Worm (Caenorhabditis elegans) whole organism, young adult: Measurements from ENCODE around the gene sra-30.

Source experiments
- F33H1.4 ChIP-seq: fragments of 200-800 bp; sonication (Bioruptor generic); IDR thresholded peaks from 2 replicates; pipeline ENCODE4 v1.3.6; 2022; ENCODE audit warnings: missing genetic modification reagents, missing genetic modification characterization, missing compliant biosample characterization
- athp-1 ChIP-seq: sonication (generic microtip); optimal IDR thresholded peaks from 2 replicates; lab custom pipeline; 2017; ENCODE audit warnings: mild to moderate bottlenecking, missing genetic modification characterization, missing compliant biosample characterization
- ceh-91 ChIP-seq: fragments of 200-800 bp; sonication (Bioruptor generic); IDR thresholded peaks from 2 replicates; pipeline ENCODE4 v1.3.6; 2022; ENCODE audit warnings: missing genetic modification reagents, missing genetic modification characterization, missing compliant biosample characterization
- die-1 ChIP-seq: sonication (generic microtip); optimal IDR thresholded peaks from 2 replicates; lab custom pipeline; 2016; ENCODE audit warnings: missing genotype, mild to moderate bottlenecking, missing genetic modification characterization, missing compliant biosample characterization
- ekl-4 ChIP-seq: fragments of 200-800 bp; sonication (Bioruptor generic); IDR thresholded peaks from 2 replicates; pipeline ENCODE4 v1.3.6; 2022; ENCODE audit warnings: missing genetic modification reagents, missing genetic modification characterization, missing compliant biosample characterization
- ets-4 ChIP-seq: fragments of 200-800 bp; sonication (Bioruptor generic); optimal IDR thresholded peaks from 2 replicates; lab custom pipeline; 2018; ENCODE audit warnings: mild to moderate bottlenecking, missing genetic modification characterization, missing compliant biosample characterization
- hsf-1 ChIP-seq: fragments of 200-800 bp; sonication (Bioruptor generic); IDR thresholded peaks from 2 replicates; pipeline ENCODE4 v1.3.6; 2022; ENCODE audit warnings: missing genetic modification reagents, missing genetic modification characterization, missing compliant biosample characterization
- mel-28 ChIP-seq: sonication (generic microtip); optimal IDR thresholded peaks from 2 replicates; lab custom pipeline; 2016; ENCODE audit warnings: borderline replicate concordance, mild to moderate bottlenecking, missing genetic modification characterization, missing compliant biosample characterization
- nhr-27 ChIP-seq: fragments of 200-800 bp; sonication (Bioruptor generic); optimal IDR thresholded peaks from 2 replicates; lab custom pipeline; 2018; ENCODE audit warnings: mild to moderate bottlenecking, missing genetic modification characterization, moderate library complexity, missing compliant biosample characterization
- pha-4 ChIP-seq: fragments of 150-350 bp; sonication (generic microtip); optimal IDR thresholded peaks from 2 replicates; lab custom pipeline; 2014; ENCODE audit warnings: missing biosample characterization, missing genetic modification reagents, missing genetic modification characterization
- sea-2 ChIP-seq: fragments of 200-800 bp; sonication (Bioruptor generic); IDR thresholded peaks from 2 replicates; pipeline ENCODE4 v1.3.6; 2022; ENCODE audit warnings: missing genetic modification characterization, missing compliant biosample characterization
- unc-62 ChIP-seq: fragments of 150-350 bp; optimal IDR thresholded peaks from 2 replicates; lab custom pipeline; 2014; ENCODE audit warnings: missing biosample characterization, missing genetic modification reagents, missing genetic modification characterization
- ztf-28 ChIP-seq: fragments of 200-800 bp; sonication (Bioruptor generic); IDR thresholded peaks from 2 replicates; pipeline ENCODE4 v1.3.6; 2022; ENCODE audit warnings: missing genetic modification reagents, missing genetic modification characterization, missing compliant biosample characterization

- TF ChIP-seq ztf-28 (GFP tag; lab: Robert Waterston, UW) (no peak), athp-1 (no peak), F33H1.4 (GFP tag; lab: Robert Waterston, UW) (no peak), ets-4 (GFP tag; lab: Kevin White, UChicago) (no peak), mel-28 (no peak), hsf-1 (GFP tag; lab: Robert Waterston, UW) (no peak), nhr-27 (no peak), die-1 (tag; lab: Kevin White, UChicago) (no peak), unc-62 (GFP tag; lab: Kevin White, UChicago) (no peak), ekl-4 (no peak), pha-4 (tag; lab: Kevin White, UChicago) (no peak), ceh-91 (GFP tag; lab: Robert Waterston, UW) (no peak), sea-2 (GFP tag; lab: Robert Waterston, UW) (no peak)
Measured at ce11 chrIV:15252157-15252556, 49.3 kb upstream of the sra-30 start, which contains the start of gene srj-42.
